Worm (Caenorhabditis elegans) whole organism, L2 larva: ENCODE results near the gene sulp-4.

Source experiments
- C34F6.9 ChIP-seq: fragments of 150-350 bp; optimal IDR thresholded peaks from 2 replicates; lab custom pipeline; 2014; ENCODE audit warnings: missing biosample characterization, missing genetic modification characterization
- R02D3.7 ChIP-seq: fragments of 150-350 bp; optimal IDR thresholded peaks from 2 replicates; lab custom pipeline; 2014; ENCODE audit warnings: missing biosample characterization, missing genetic modification characterization
- alr-1 ChIP-seq: fragments of 150-350 bp; optimal IDR thresholded peaks from 2 replicates; lab custom pipeline; 2014; ENCODE audit warnings: missing biosample characterization, missing genetic modification characterization
- aly-2 ChIP-seq: fragments of 150-350 bp; optimal IDR thresholded peaks from 2 replicates; lab custom pipeline; 2014; ENCODE audit warnings: missing biosample characterization, missing genetic modification characterization
- ama-1 ChIP-seq: fragments of 150-350 bp; optimal IDR thresholded peaks from 2 replicates; lab custom pipeline; 2018; ENCODE audit warnings: inconsistent platforms
- blmp-1 ChIP-seq: sonication (generic microtip); optimal IDR thresholded peaks from 2 replicates; lab custom pipeline; 2017; ENCODE audit warnings: missing genetic modification characterization, mild to moderate bottlenecking, missing compliant biosample characterization, antibody characterized with exemption, moderate library complexity; ENCODE audit not compliant: insufficient read depth
- ceh-16 ChIP-seq: fragments of 150-350 bp; optimal IDR thresholded peaks from 2 replicates; lab custom pipeline; 2014; ENCODE audit warnings: missing biosample characterization, missing genetic modification characterization
- ceh-82 ChIP-seq: fragments of 150-350 bp; optimal IDR thresholded peaks from 2 replicates; lab custom pipeline; 2014; ENCODE audit warnings: missing biosample characterization, missing genetic modification characterization
- egl-27 ChIP-seq: sonication (generic microtip); optimal IDR thresholded peaks from 3 replicates; lab custom pipeline; 2017; ENCODE audit warnings: missing biosample characterization, missing genetic modification reagents, missing genetic modification characterization
- elt-1 ChIP-seq: fragments of 150-350 bp; optimal IDR thresholded peaks from 2 replicates; lab custom pipeline; 2014; ENCODE audit warnings: missing biosample characterization, missing genetic modification characterization
- elt-3 ChIP-seq: sonication (generic microtip); optimal IDR thresholded peaks from 2 replicates; lab custom pipeline; 2017; ENCODE audit warnings: missing biosample characterization, missing genetic modification characterization
- fos-1 ChIP-seq: fragments of 150-350 bp; optimal IDR thresholded peaks from 2 replicates; lab custom pipeline; 2014; ENCODE audit warnings: missing biosample characterization, missing genetic modification characterization
- gmeb-1 ChIP-seq: fragments of 150-350 bp; optimal IDR thresholded peaks from 2 replicates; lab custom pipeline; 2014; ENCODE audit warnings: missing biosample characterization, missing genetic modification characterization
- lin-13 ChIP-seq: fragments of 150-350 bp; optimal IDR thresholded peaks from 2 replicates; lab custom pipeline; 2014; ENCODE audit warnings: missing biosample characterization, missing genetic modification reagents, missing genetic modification characterization
- lsy-2 ChIP-seq, 2 experiments: fragments of 150-350 bp in 1 of 2; sonication (generic microtip) in 1 of 2; optimal IDR thresholded peaks; 2 replicates each; lab custom pipeline; 2014 to 2017; ENCODE audit warnings: missing biosample characterization in 2 of 2, missing genetic modification characterization in 2 of 2
- mab-5 ChIP-seq: fragments of 150-350 bp; optimal IDR thresholded peaks from 2 replicates; lab custom pipeline; 2014; ENCODE audit warnings: missing biosample characterization, missing genetic modification characterization
- mbf-1 ChIP-seq: sonication (generic microtip); optimal IDR thresholded peaks from 2 replicates; lab custom pipeline; 2017; ENCODE audit warnings: missing biosample characterization, missing genetic modification characterization
- mdl-1 ChIP-seq, 2 experiments: fragments of 150-350 bp in 1 of 2; sonication (generic microtip) in 1 of 2; optimal IDR thresholded peaks; 2 replicates each; lab custom pipeline; 2017; ENCODE audit warnings: missing biosample characterization in 2 of 2, missing genetic modification characterization in 2 of 2
- nhr-11 ChIP-seq: fragments of 150-350 bp; optimal IDR thresholded peaks from 2 replicates; lab custom pipeline; 2014; ENCODE audit warnings: missing biosample characterization, missing genetic modification characterization
- nhr-12 ChIP-seq: fragments of 150-350 bp; optimal IDR thresholded peaks from 2 replicates; lab custom pipeline; 2014; ENCODE audit warnings: missing biosample characterization, missing genetic modification characterization
- nhr-129 ChIP-seq: fragments of 150-350 bp; optimal IDR thresholded peaks from 2 replicates; lab custom pipeline; 2014; ENCODE audit warnings: missing biosample characterization, missing genetic modification characterization
- nhr-21 ChIP-seq: fragments of 150-350 bp; optimal IDR thresholded peaks from 2 replicates; lab custom pipeline; 2014; ENCODE audit warnings: missing biosample characterization, missing genetic modification characterization
- nhr-23 ChIP-seq: fragments of 150-350 bp; optimal IDR thresholded peaks from 2 replicates; lab custom pipeline; 2014; ENCODE audit warnings: missing biosample characterization, missing genetic modification reagents, missing genetic modification characterization
- nhr-237 ChIP-seq: fragments of 150-350 bp; optimal IDR thresholded peaks from 2 replicates; lab custom pipeline; 2014; ENCODE audit warnings: missing biosample characterization, missing genetic modification characterization
- nhr-25 ChIP-seq: fragments of 150-350 bp; sonication (generic microtip); optimal IDR thresholded peaks from 3 replicates; lab custom pipeline; 2014; ENCODE audit warnings: missing biosample characterization, missing genetic modification characterization
- nhr-6 ChIP-seq: fragments of 150-350 bp; optimal IDR thresholded peaks from 2 replicates; lab custom pipeline; 2014; ENCODE audit warnings: missing biosample characterization, missing genetic modification characterization
- nhr-77 ChIP-seq: fragments of 150-350 bp; optimal IDR thresholded peaks from 2 replicates; lab custom pipeline; 2014; ENCODE audit warnings: missing biosample characterization, missing genetic modification characterization
- sem-4 ChIP-seq: fragments of 150-350 bp; optimal IDR thresholded peaks from 2 replicates; lab custom pipeline; 2014; ENCODE audit warnings: missing biosample characterization, missing genetic modification reagents, missing genetic modification characterization
- skn-1 ChIP-seq: sonication (generic microtip); optimal IDR thresholded peaks from 2 replicates; lab custom pipeline; 2017; ENCODE audit warnings: missing biosample characterization, missing genetic modification characterization
- sma-9 ChIP-seq, 2 experiments: fragments of 150-350 bp in 1 of 2; sonication (generic microtip) in 1 of 2; optimal IDR thresholded peaks; 2 replicates each; lab custom pipeline; 2014 to 2016; ENCODE audit warnings: missing genetic modification characterization in 2 of 2, mild to moderate bottlenecking in 1 of 2, missing biosample characterization in 1 of 2, missing compliant biosample characterization in 1 of 2, missing genetic modification reagents in 1 of 2, moderate library complexity in 1 of 2
- unc-39 ChIP-seq: fragments of 150-350 bp; optimal IDR thresholded peaks from 2 replicates; lab custom pipeline; 2014; ENCODE audit warnings: missing biosample characterization, missing genetic modification characterization
- ztf-1 ChIP-seq: fragments of 200-800 bp; sonication (Bioruptor generic); conservative IDR thresholded peaks from 2 replicates; pipeline ENCODE4 v1.3.6; 2022; ENCODE audit warnings: missing genetic modification characterization, missing compliant biosample characterization
- ztf-11 ChIP-seq: sonication (generic microtip); optimal IDR thresholded peaks from 2 replicates; lab custom pipeline; 2017; ENCODE audit warnings: missing biosample characterization, missing genetic modification characterization

sulp-4 gene

DNA sequence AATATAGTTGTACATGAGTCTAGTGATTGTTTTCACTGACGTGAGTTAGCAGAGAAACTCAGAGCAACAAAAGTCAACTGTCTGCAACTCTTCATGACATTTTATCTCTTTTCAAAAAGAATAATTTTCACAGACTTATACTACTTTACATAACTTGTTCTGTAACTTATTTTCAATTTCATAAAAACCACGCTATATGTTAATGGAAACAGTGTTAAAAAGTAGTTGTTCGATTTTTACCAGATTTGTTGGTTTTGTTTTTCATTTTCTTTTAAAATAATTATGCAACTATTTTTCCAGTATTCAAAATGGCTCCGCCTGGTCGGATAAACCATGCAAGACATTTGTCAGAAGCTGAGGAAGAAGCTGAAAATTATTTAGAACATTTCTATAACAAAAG lies at the start of gene sulp-4:
Gene sulp-4, plus strand, starts transcription at position 301 of the 400 bp plus-strand sequence.
- TF ChIP-seq R02D3.7 (tag; lab: Kevin White, UChicago) = no peak
- TF ChIP-seq nhr-23 (tag; lab: Kevin White, UChicago) = no peak
- TF ChIP-seq lsy-2 (tag; optimal IDR thresholded peaks at IDR 0.05; lab: Kevin White, UChicago) = no peak
- TF ChIP-seq skn-1 (tag; lab: Kevin White, UChicago) = no peak
- no peak for TF ChIP-seq elt-1 (tag; lab: Kevin White, UChicago)
- no peak for TF ChIP-seq nhr-21 (tag; lab: Kevin White, UChicago)
- TF ChIP-seq nhr-12 = no peak
- no peak for TF ChIP-seq ztf-1 (GFP tag; lab: Robert Waterston, UW)
- no peak for TF ChIP-seq ama-1 (lab: Kevin White, UChicago)
- no peak for TF ChIP-seq C34F6.9 (tag; lab: Kevin White, UChicago)
- TF ChIP-seq nhr-6 (tag; lab: Kevin White, UChicago) = no peak
- no peak for TF ChIP-seq ztf-11
- no peak for TF ChIP-seq nhr-11 (tag; lab: Kevin White, UChicago)
- no peak for TF ChIP-seq nhr-77 (tag; lab: Kevin White, UChicago)

ce11 chrV:11825662-11826061 lies 49.5 kb upstream of the sulp-4 start, which contains the start of gene D2023.4:
Gene D2023.4 (minus strand): TSS chrV:11825762.
- peak; percentile 14 for TF ChIP-seq fos-1 (tag; lab: Kevin White, UChicago)
- TF ChIP-seq sem-4 = no peak
- no peak for TF ChIP-seq ceh-16 (tag; lab: Kevin White, UChicago)

DNA sequence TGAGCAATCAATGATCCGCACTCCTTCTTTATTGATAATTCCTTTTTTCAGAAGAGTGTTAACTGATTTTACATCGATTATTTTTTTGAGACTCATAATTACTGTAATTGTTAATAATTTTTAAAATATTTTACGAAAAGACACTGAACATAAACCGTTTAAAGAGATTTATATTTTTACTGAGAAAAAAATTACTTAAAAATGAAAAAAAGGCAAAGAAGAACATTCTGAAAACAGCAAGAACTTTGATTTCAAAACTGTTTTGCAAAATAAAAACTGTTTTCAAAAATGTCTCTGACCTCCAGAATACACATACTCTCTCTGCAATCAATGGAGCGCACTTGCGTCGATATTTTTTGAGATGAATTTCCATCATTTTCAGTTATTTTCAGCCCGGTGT lies 48.2 kb upstream of the sulp-4 start, which contains the start of the genes mpst-1 and D2023.6:
Gene mpst-1, minus strand, starts transcription at position 101 of the 400 bp plus-strand sequence.
Gene D2023.6, plus strand, starts transcription at position 388 of the 400 bp plus-strand sequence.
- TF ChIP-seq nhr-6 (tag; lab: Kevin White, UChicago) = no peak
- TF ChIP-seq C34F6.9 (tag; lab: Kevin White, UChicago) = peak; percentile 4

DNA sequence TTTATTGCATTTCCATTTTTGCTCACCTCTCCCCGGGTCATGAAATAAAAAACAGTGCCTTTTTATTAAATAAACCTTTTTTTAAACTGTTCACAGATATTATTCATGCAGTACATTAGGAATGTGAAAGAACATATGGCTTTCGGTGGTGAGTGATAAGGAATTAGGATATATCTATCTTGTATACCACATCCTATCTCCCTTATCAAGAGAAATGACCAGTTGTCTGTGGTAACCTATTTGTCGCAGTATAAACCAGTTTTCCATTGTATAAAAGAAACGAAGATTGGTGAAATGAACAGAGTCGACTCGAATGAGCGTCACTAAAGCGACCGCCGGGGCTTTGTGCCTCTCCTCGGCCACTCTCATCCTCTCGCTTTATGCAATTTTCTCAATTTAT lies 45.9 kb upstream of the sulp-4 start, which contains the start of gene col-158:
Gene col-158, plus strand, starts transcription at position 301 of the 400 bp plus-strand sequence.
- TF ChIP-seq ztf-1 (GFP tag; lab: Robert Waterston, UW) (no peak), lin-13 (no peak), elt-3 (tag; lab: Kevin White, UChicago) (no peak), nhr-25 (tag; lab: Kevin White, UChicago) (no peak), egl-27 (tag; lab: Kevin White, UChicago) (no peak), nhr-237 (tag; lab: Kevin White, UChicago) (no peak), ceh-82 (tag; lab: Kevin White, UChicago) (no peak), mab-5 (no peak), alr-1 (tag; lab: Kevin White, UChicago) (no peak), nhr-21 (tag; lab: Kevin White, UChicago) (no peak), sma-9 (GFP tag; optimal IDR thresholded peaks at IDR 0.05; lab: Kevin White, UChicago) (no peak), sma-9 (tag; optimal IDR thresholded peaks at IDR 0.05; lab: Kevin White, UChicago) (no peak), R02D3.7 (tag; lab: Kevin White, UChicago) (no peak), nhr-129 (tag; lab: Kevin White, UChicago) (no peak), nhr-12 (no peak), mbf-1 (tag; lab: Kevin White, UChicago) (no peak), gmeb-1 (tag; lab: Kevin White, UChicago) (no peak), unc-39 (no peak), blmp-1 (tag; lab: Kevin White, UChicago) (no peak), sem-4 (no peak), aly-2 (tag; lab: Kevin White, UChicago) (no peak)
- TF ChIP-seq, all 48 proteins: peak for 0

ce11 chrV:11833319-11833718 lies 41.8 kb upstream of the sulp-4 start, which contains the start of gene pho-8:
Gene pho-8 (plus strand): TSS chrV:11833619.
- TF ChIP-seq mdl-1 (tag; optimal IDR thresholded peaks at IDR 0.05; lab: Kevin White, UChicago) (no peak), ceh-82 (tag; lab: Kevin White, UChicago) (no peak)
